Worm (Caenorhabditis elegans) whole organism, L1 larva: Measurements from ENCODE around the gene fbxa-152.

Source experiments
- C16A3.4 ChIP-seq: fragments of 150-350 bp; optimal IDR thresholded peaks from 2 replicates; lab custom pipeline; 2014; ENCODE audit warnings: missing biosample characterization, missing genetic modification characterization
- aha-1 ChIP-seq: fragments of 150-350 bp; optimal IDR thresholded peaks from 2 replicates; lab custom pipeline; 2014; ENCODE audit warnings: missing biosample characterization, missing genetic modification characterization
- alr-1 ChIP-seq: fragments of 200-800 bp; sonication (Bioruptor generic); optimal IDR thresholded peaks from 2 replicates; lab custom pipeline; 2018; ENCODE audit warnings: borderline replicate concordance, mild to moderate bottlenecking, missing genetic modification characterization, missing compliant biosample characterization
- aly-2 ChIP-seq: fragments of 150-350 bp; optimal IDR thresholded peaks from 2 replicates; lab custom pipeline; 2014; ENCODE audit warnings: missing biosample characterization, missing genetic modification characterization
- ceh-63 ChIP-seq: fragments of 200-800 bp; sonication (Bioruptor generic); optimal IDR thresholded peaks from 2 replicates; lab custom pipeline; 2018; ENCODE audit warnings: mild to moderate bottlenecking, missing genetic modification characterization, missing compliant biosample characterization
- ceh-82 ChIP-seq, 3 experiments: fragments of 150-350 bp in 1 of 3; sonication (generic microtip) in 2 of 3; optimal IDR thresholded peaks; 2 replicates each; lab custom pipeline; 2014 to 2017; ENCODE audit warnings: missing biosample characterization in 3 of 3, missing genetic modification characterization in 3 of 3
- ceh-90 ChIP-seq: sonication (generic microtip); optimal IDR thresholded peaks from 2 replicates; lab custom pipeline; 2016; ENCODE audit warnings: missing genetic modification characterization, missing compliant biosample characterization
- ces-1 ChIP-seq: fragments of 150-350 bp; optimal IDR thresholded peaks from 2 replicates; lab custom pipeline; 2014; ENCODE audit warnings: missing biosample characterization, missing genetic modification reagents, missing genetic modification characterization
- dpl-1 ChIP-seq, 3 experiments: fragments of 150-350 bp in 2 of 3; sonication (generic microtip) in 1 of 3; optimal IDR thresholded peaks; 2 replicates each; lab custom pipeline; 2014 to 2017; ENCODE audit warnings: missing biosample characterization in 3 of 3, missing genetic modification characterization in 3 of 3, missing genetic modification reagents in 3 of 3
- dsc-1 ChIP-seq: sonication (generic microtip); optimal IDR thresholded peaks from 2 replicates; lab custom pipeline; 2016; ENCODE audit warnings: mild to moderate bottlenecking, missing genetic modification characterization, missing compliant biosample characterization
- efl-1 ChIP-seq, 4 experiments: fragments of 150-350 bp; optimal IDR thresholded peaks in 3 of 4; peaks in 1 of 4; 1 replicate in 1 of 4; 2 replicates in 3 of 4; lab custom pipeline; 2014; ENCODE audit warnings: missing biosample characterization in 2 of 4, missing genetic modification characterization in 2 of 4, missing genetic modification reagents in 2 of 4
- egl-13 ChIP-seq: sonication (generic microtip); optimal IDR thresholded peaks from 2 replicates; lab custom pipeline; 2016; ENCODE audit warnings: missing genotype, missing genetic modification reagents, missing genetic modification characterization, missing compliant biosample characterization
- egl-27 ChIP-seq, 2 experiments: fragments of 150-350 bp in 1 of 2; sonication (generic microtip); optimal IDR thresholded peaks; 3 replicates each; lab custom pipeline; 2017 to 2018; ENCODE audit warnings: missing biosample characterization in 2 of 2, missing genetic modification characterization in 2 of 2, missing genetic modification reagents in 2 of 2
- elt-2 ChIP-seq: sonication (generic microtip); optimal IDR thresholded peaks from 2 replicates; lab custom pipeline; 2016; ENCODE audit warnings: missing genetic modification characterization, mild to moderate bottlenecking, inconsistent platforms, missing compliant biosample characterization, missing genetic modification reagents
- elt-3 ChIP-seq, 6 experiments: fragments of 150-350 bp in 1 of 6; sonication (generic microtip); optimal IDR thresholded peaks; 2 replicates each; lab custom pipeline; 2017 to 2018; ENCODE audit warnings: missing biosample characterization in 6 of 6, missing genetic modification characterization in 6 of 6, inconsistent platforms in 1 of 6
- ets-5 ChIP-seq: fragments of 200-800 bp; sonication (Bioruptor generic); IDR thresholded peaks from 2 replicates; pipeline ENCODE4 v1.3.6; 2022; ENCODE audit warnings: missing genetic modification characterization, missing compliant biosample characterization
- fkh-10 ChIP-seq: sonication (generic microtip); optimal IDR thresholded peaks from 2 replicates; lab custom pipeline; 2017; ENCODE audit warnings: missing biosample characterization, missing genetic modification reagents, missing genetic modification characterization
- fkh-4 ChIP-seq: sonication (generic microtip); optimal IDR thresholded peaks from 2 replicates; lab custom pipeline; 2016; ENCODE audit warnings: missing compliant biosample characterization, missing genetic modification characterization, borderline replicate concordance
- fkh-8 ChIP-seq: sonication (generic microtip); optimal IDR thresholded peaks from 2 replicates; lab custom pipeline; 2016; ENCODE audit warnings: mild to moderate bottlenecking, missing genetic modification characterization, missing compliant biosample characterization
- hlh-4 ChIP-seq: sonication (generic microtip); optimal IDR thresholded peaks from 2 replicates; lab custom pipeline; 2016; ENCODE audit warnings: mild to moderate bottlenecking, missing genetic modification characterization, missing compliant biosample characterization
- hpl-2 ChIP-seq: fragments of 150-350 bp; optimal IDR thresholded peaks from 2 replicates; lab custom pipeline; 2014; ENCODE audit warnings: missing biosample characterization, missing genetic modification reagents, missing genetic modification characterization
- irx-1 ChIP-seq: sonication (generic microtip); optimal IDR thresholded peaks from 2 replicates; lab custom pipeline; 2016; ENCODE audit warnings: missing genetic modification characterization, missing compliant biosample characterization
- lin-14 ChIP-seq: fragments of 200-800 bp; sonication (Bioruptor generic); optimal IDR thresholded peaks from 2 replicates; lab custom pipeline; 2018; ENCODE audit warnings: mild to moderate bottlenecking, missing genetic modification characterization, moderate library complexity, missing compliant biosample characterization
- lin-15B ChIP-seq: fragments of 150-350 bp; sonication (generic microtip); optimal IDR thresholded peaks from 3 replicates; lab custom pipeline; 2014; ENCODE audit warnings: missing biosample characterization, missing genetic modification characterization
- lir-3 ChIP-seq: sonication (generic microtip); optimal IDR thresholded peaks from 2 replicates; lab custom pipeline; 2016; ENCODE audit warnings: mild to moderate bottlenecking, missing genetic modification characterization, moderate library complexity, missing compliant biosample characterization; ENCODE audit not compliant: poor library complexity
- mdl-1 ChIP-seq, 2 experiments: fragments of 150-350 bp; optimal IDR thresholded peaks; 2 replicates each; lab custom pipeline; 2014 to 2017; ENCODE audit warnings: missing biosample characterization in 2 of 2, missing genetic modification characterization in 2 of 2, inconsistent platforms in 1 of 2
- mep-1 ChIP-seq: fragments of 150-350 bp; optimal IDR thresholded peaks from 2 replicates; lab custom pipeline; 2014; ENCODE audit warnings: missing biosample characterization, missing genetic modification characterization
- nhr-11 ChIP-seq: fragments of 150-350 bp; optimal IDR thresholded peaks from 2 replicates; lab custom pipeline; 2014; ENCODE audit warnings: missing biosample characterization, missing genetic modification characterization
- nhr-19 ChIP-seq: fragments of 200-800 bp; sonication (Bioruptor generic); conservative IDR thresholded peaks from 2 replicates; pipeline ENCODE4 v1.3.6; 2022; ENCODE audit warnings: missing genetic modification characterization, missing compliant biosample characterization
- nhr-20 ChIP-seq: sonication (generic microtip); optimal IDR thresholded peaks from 2 replicates; lab custom pipeline; 2016; ENCODE audit warnings: mild to moderate bottlenecking, missing genetic modification characterization, missing compliant biosample characterization
- nhr-237 ChIP-seq: fragments of 150-350 bp; optimal IDR thresholded peaks from 2 replicates; lab custom pipeline; 2014; ENCODE audit warnings: missing biosample characterization, missing genetic modification characterization
- nhr-47 ChIP-seq: sonication (generic microtip); optimal IDR thresholded peaks from 2 replicates; lab custom pipeline; 2016; ENCODE audit warnings: mild to moderate bottlenecking, missing genetic modification characterization, moderate library complexity, missing compliant biosample characterization
- nhr-71 ChIP-seq: sonication (generic microtip); optimal IDR thresholded peaks from 2 replicates; lab custom pipeline; 2016; ENCODE audit warnings: mild to moderate bottlenecking, missing genetic modification characterization, moderate library complexity, missing compliant biosample characterization
- nhr-76 ChIP-seq: sonication (generic microtip); optimal IDR thresholded peaks from 2 replicates; lab custom pipeline; 2017; ENCODE audit warnings: missing biosample characterization, missing genetic modification characterization
- nhr-77 ChIP-seq: fragments of 150-350 bp; optimal IDR thresholded peaks from 2 replicates; lab custom pipeline; 2014; ENCODE audit warnings: missing biosample characterization, missing genetic modification characterization
- nhr-84 ChIP-seq: sonication (generic microtip); optimal IDR thresholded peaks from 2 replicates; lab custom pipeline; 2017; ENCODE audit warnings: missing biosample characterization, missing genetic modification characterization
- nhr-85 ChIP-seq: sonication (generic microtip); peaks from one replicate; lab custom pipeline; 2016; ENCODE audit warnings: missing genetic modification characterization, inconsistent platforms, missing compliant biosample characterization
- nhr-90 ChIP-seq: sonication (generic microtip); optimal IDR thresholded peaks from 2 replicates; lab custom pipeline; 2016; ENCODE audit warnings: mild to moderate bottlenecking, missing genetic modification characterization, missing compliant biosample characterization; ENCODE audit not compliant: poor library complexity
- rnt-1 ChIP-seq: sonication (generic microtip); optimal IDR thresholded peaks from 2 replicates; lab custom pipeline; 2016; ENCODE audit warnings: mild to moderate bottlenecking, missing genetic modification characterization, moderate library complexity, missing compliant biosample characterization
- skn-1 ChIP-seq: fragments of 150-350 bp; optimal IDR thresholded peaks from 2 replicates; lab custom pipeline; 2014; ENCODE audit warnings: missing biosample characterization, missing genetic modification characterization
- snpc-4 ChIP-seq: fragments of 150-350 bp; optimal IDR thresholded peaks from 2 replicates; lab custom pipeline; 2014; ENCODE audit warnings: missing biosample characterization, missing genetic modification characterization
- snu-23 ChIP-seq: sonication (generic microtip); optimal IDR thresholded peaks from 2 replicates; lab custom pipeline; 2016; ENCODE audit warnings: missing genetic modification characterization, missing compliant biosample characterization
- sup-37 ChIP-seq: fragments of 200-800 bp; sonication (Bioruptor generic); optimal IDR thresholded peaks from 2 replicates; lab custom pipeline; 2018; ENCODE audit warnings: mild to moderate bottlenecking, missing genetic modification characterization, missing compliant biosample characterization
- swsn-7 ChIP-seq: sonication (generic microtip); optimal IDR thresholded peaks from 2 replicates; lab custom pipeline; 2016; ENCODE audit warnings: missing genetic modification characterization, missing compliant biosample characterization
- tbx-2 ChIP-seq: sonication (generic microtip); optimal IDR thresholded peaks from 2 replicates; lab custom pipeline; 2016; ENCODE audit warnings: missing genetic modification characterization, missing compliant biosample characterization
- tlp-1 ChIP-seq: fragments of 150-350 bp; optimal IDR thresholded peaks from 2 replicates; lab custom pipeline; 2014; ENCODE audit warnings: missing biosample characterization, missing genetic modification characterization
- unc-130 ChIP-seq: fragments of 150-350 bp; optimal IDR thresholded peaks from 2 replicates; lab custom pipeline; 2017; ENCODE audit warnings: missing biosample characterization, missing genetic modification characterization, inconsistent platforms
- xbp-1 ChIP-seq: sonication (generic microtip); optimal IDR thresholded peaks from 2 replicates; lab custom pipeline; 2016; ENCODE audit warnings: missing genetic modification characterization, missing compliant biosample characterization
- zag-1 ChIP-seq: fragments of 150-350 bp; optimal IDR thresholded peaks from 2 replicates; lab custom pipeline; 2014; ENCODE audit warnings: missing biosample characterization, missing genetic modification characterization
- zip-4 ChIP-seq: fragments of 200-800 bp; sonication (Bioruptor generic); optimal IDR thresholded peaks from 2 replicates; lab custom pipeline; 2018; ENCODE audit warnings: mild to moderate bottlenecking, missing genetic modification characterization, moderate library complexity, missing compliant biosample characterization
- ztf-11 ChIP-seq, 2 experiments: sonication (generic microtip); optimal IDR thresholded peaks; 2 replicates each; lab custom pipeline; 2016 to 2017; ENCODE audit warnings: missing genetic modification characterization in 2 of 2, missing biosample characterization in 1 of 2, missing compliant biosample characterization in 1 of 2
- ztf-4 ChIP-seq: fragments of 150-350 bp; optimal IDR thresholded peaks from 2 replicates; lab custom pipeline; 2014; ENCODE audit warnings: missing biosample characterization, missing genetic modification characterization

fbxa-152 gene

ce11 chrV:15563985-15564384 lies 38.2 kb downstream of the fbxa-152 start (continued):
- TF ChIP-seq snu-23 (GFP tag; lab: Kevin White, UChicago) (peak; percentile 54), rnt-1 (tag; lab: Kevin White, UChicago) (peak; percentile 87), nhr-76 (tag; lab: Kevin White, UChicago) (no peak), nhr-77 (no peak), nhr-11 (tag; lab: Kevin White, UChicago) (no peak), lin-15B (no peak), nhr-85 (tag; lab: Kevin White, UChicago) (peak; percentile 45), tlp-1 (tag; lab: Kevin White, UChicago) (no peak), sup-37 (GFP tag; lab: Kevin White, UChicago) (no peak), nhr-90 (tag; lab: Kevin White, UChicago) (peak; percentile 35), mep-1 (tag; lab: Kevin White, UChicago) (no peak), ceh-63 (GFP tag; lab: Kevin White, UChicago) (no peak), ces-1 (GFP tag; lab: Kevin White, UChicago) (no peak), elt-2 (tag; lab: Kevin White, UChicago) (peak; percentile 64), unc-130 (tag; lab: Kevin White, UChicago) (peak; percentile 52), xbp-1 (tag; lab: Kevin White, UChicago) (peak; percentile 7), ztf-4 (tag; lab: Kevin White, UChicago) (peak; percentile 59), nhr-47 (peak; percentile 40), dpl-1 (GFP tag; optimal IDR thresholded peaks at IDR 0.05; lab: Kevin White, UChicago) (peak in 1 of 3 experiments; percentile 13), swsn-7 (peak; percentile 22), lin-14 (GFP tag; lab: Kevin White, UChicago) (peak; percentile 72), nhr-84 (tag; lab: Kevin White, UChicago) (no peak), ceh-90 (no peak), fkh-4 (no peak), nhr-71 (peak; percentile 86), elt-3 (tag; optimal IDR thresholded peaks at IDR 0.05; lab: Kevin White, UChicago) (peak in 4 of 6 experiments; percentile 48 to 90 (median 60)), dsc-1 (tag; lab: Kevin White, UChicago) (no peak), irx-1 (tag; lab: Kevin White, UChicago) (no peak), ets-5 (GFP tag; lab: Robert Waterston, UW) (no peak), nhr-20 (tag; lab: Kevin White, UChicago) (peak; percentile 93), C16A3.4 (peak; percentile 18), tbx-2 (tag; lab: Kevin White, UChicago) (peak; percentile 45), mdl-1 (tag; optimal IDR thresholded peaks at IDR 0.05; lab: Kevin White, UChicago) (peak in 1 of 2 experiments; percentile 70), efl-1 (optimal IDR thresholded peaks at IDR 0.05; lab: Kevin White, UChicago) (peak in 1 of 2 experiments; percentile 35), efl-1 (GFP tag; optimal IDR thresholded peaks at IDR 0.05 in 1 of 2; lab: Kevin White, UChicago) (peak; percentile 23 to 82), nhr-237 (no peak), fkh-10 (no peak), aly-2 (tag; lab: Kevin White, UChicago) (no peak), fkh-8 (tag; lab: Kevin White, UChicago) (no peak), egl-13 (no peak)

- TF ChIP-seq nhr-71: no peak
- no peak for TF ChIP-seq egl-27 (tag; optimal IDR thresholded peaks at IDR 0.05; lab: Kevin White, UChicago)
- no peak for TF ChIP-seq aha-1
- peak; percentile 81 for TF ChIP-seq fkh-10
Observed at ce11 chrV:15563477-15563876, 38.7 kb downstream of the fbxa-152 start.

- TF ChIP-seq efl-1 (optimal IDR thresholded peaks at IDR 0.05; lab: Kevin White, UChicago) (no peak), efl-1 (GFP tag; optimal IDR thresholded peaks at IDR 0.05 in 1 of 2; lab: Kevin White, UChicago) (no peak), zip-4 (GFP tag; lab: Kevin White, UChicago) (no peak), lir-3 (tag; lab: Kevin White, UChicago) (no peak), snpc-4 (tag; lab: Kevin White, UChicago) (no peak), nhr-19 (GFP tag; lab: Robert Waterston, UW) (no peak), hlh-4 (tag; lab: Kevin White, UChicago) (no peak), skn-1 (tag; lab: Kevin White, UChicago) (no peak), ceh-82 (tag; optimal IDR thresholded peaks at IDR 0.05; lab: Kevin White, UChicago) (no peak), egl-13 (no peak), ztf-11 (tag; optimal IDR thresholded peaks at IDR 0.05; lab: Kevin White, UChicago) (no peak), alr-1 (tag; lab: Kevin White, UChicago) (no peak), zag-1 (no peak), hpl-2 (GFP tag; lab: Kevin White, UChicago) (no peak)
Observed at ce11 chrV:15562541-15562940, 39.6 kb downstream of the fbxa-152 start.
